Worm (Caenorhabditis elegans) whole organism, L3 larva: Measurements from ENCODE around the gene srj-29.
A peak's percentile ranks its signal among the peaks of the same experiment; 100 is the strongest.

Source experiments
- R02D3.7 ChIP-seq: fragments of 150-350 bp; optimal IDR thresholded peaks from 2 replicates; lab custom pipeline; 2014; ENCODE audit warnings: missing biosample characterization, missing genetic modification characterization
- ama-1 ChIP-seq: fragments of 150-350 bp; optimal IDR thresholded peaks from 2 replicates; lab custom pipeline; 2018
- ceh-28 ChIP-seq: fragments of 150-350 bp; optimal IDR thresholded peaks from 2 replicates; lab custom pipeline; 2014; ENCODE audit warnings: missing biosample characterization, missing genetic modification reagents, missing genetic modification characterization
- ceh-82 ChIP-seq: fragments of 150-350 bp; optimal IDR thresholded peaks from 2 replicates; lab custom pipeline; 2014; ENCODE audit warnings: missing biosample characterization, missing genetic modification characterization
- egl-27 ChIP-seq: sonication (generic microtip); optimal IDR thresholded peaks from 4 replicates; lab custom pipeline; 2017; ENCODE audit warnings: missing biosample characterization, missing genetic modification reagents, missing genetic modification characterization
- egl-5 ChIP-seq: fragments of 150-350 bp; optimal IDR thresholded peaks from 2 replicates; lab custom pipeline; 2017; ENCODE audit warnings: missing biosample characterization, missing genetic modification reagents, missing genetic modification characterization, inconsistent platforms
- elt-2 ChIP-seq: sonication (generic microtip); optimal IDR thresholded peaks from 2 replicates; lab custom pipeline; 2016; ENCODE audit warnings: missing genetic modification reagents, mild to moderate bottlenecking, missing genetic modification characterization, missing compliant biosample characterization
- eor-1 ChIP-seq, 2 experiments: fragments of 150-350 bp; optimal IDR thresholded peaks; 2 replicates each; lab custom pipeline; 2014 to 2018; ENCODE audit warnings: missing biosample characterization in 2 of 2, missing genetic modification characterization in 2 of 2
- fkh-10 ChIP-seq: sonication (generic microtip); optimal IDR thresholded peaks from 2 replicates; lab custom pipeline; 2017; ENCODE audit warnings: missing biosample characterization, missing genetic modification reagents, missing genetic modification characterization
- jun-1 ChIP-seq: fragments of 150-350 bp; optimal IDR thresholded peaks from 2 replicates; lab custom pipeline; 2014; ENCODE audit warnings: missing biosample characterization, missing genetic modification reagents, missing genetic modification characterization
- lin-39 ChIP-seq: fragments of 150-350 bp; optimal IDR thresholded peaks from 2 replicates; lab custom pipeline; 2018; ENCODE audit warnings: missing biosample characterization, missing genetic modification reagents, missing genetic modification characterization
- lsy-12 ChIP-seq: sonication (generic microtip); optimal IDR thresholded peaks from 2 replicates; lab custom pipeline; 2016; ENCODE audit warnings: mild to moderate bottlenecking, missing genetic modification characterization, missing compliant biosample characterization
- mdl-1 ChIP-seq: fragments of 150-350 bp; optimal IDR thresholded peaks from 2 replicates; lab custom pipeline; 2014; ENCODE audit warnings: missing biosample characterization, missing genetic modification characterization
- nfya-1 ChIP-seq: sonication (generic microtip); optimal IDR thresholded peaks from 2 replicates; lab custom pipeline; 2017; ENCODE audit warnings: missing genetic modification characterization, mild to moderate bottlenecking, missing compliant biosample characterization, antibody characterized with exemption, moderate library complexity; ENCODE audit not compliant: insufficient read depth
- nhr-11 ChIP-seq: fragments of 150-350 bp; optimal IDR thresholded peaks from 2 replicates; lab custom pipeline; 2014; ENCODE audit warnings: missing biosample characterization, missing genetic modification characterization
- nhr-12 ChIP-seq: fragments of 150-350 bp; optimal IDR thresholded peaks from 2 replicates; lab custom pipeline; 2014; ENCODE audit warnings: missing biosample characterization, missing genetic modification characterization
- nhr-23 ChIP-seq: fragments of 150-350 bp; optimal IDR thresholded peaks from 2 replicates; lab custom pipeline; 2014; ENCODE audit warnings: missing biosample characterization, missing genetic modification reagents, missing genetic modification characterization
- nhr-237 ChIP-seq: fragments of 150-350 bp; optimal IDR thresholded peaks from 2 replicates; lab custom pipeline; 2014; ENCODE audit warnings: missing biosample characterization, missing genetic modification characterization
- nhr-25 ChIP-seq: sonication (generic microtip); optimal IDR thresholded peaks from 2 replicates; lab custom pipeline; 2017; ENCODE audit warnings: missing biosample characterization, missing genetic modification characterization
- nhr-43 ChIP-seq: sonication (generic microtip); optimal IDR thresholded peaks from 2 replicates; lab custom pipeline; 2016; ENCODE audit warnings: mild to moderate bottlenecking, missing genetic modification characterization, missing compliant biosample characterization; ENCODE audit not compliant: poor library complexity, severe bottlenecking
- nhr-67 ChIP-seq: fragments of 150-350 bp; optimal IDR thresholded peaks from 2 replicates; lab custom pipeline; 2014; ENCODE audit warnings: missing biosample characterization, missing genetic modification characterization
- nhr-77 ChIP-seq: fragments of 150-350 bp; optimal IDR thresholded peaks from 2 replicates; lab custom pipeline; 2014; ENCODE audit warnings: missing biosample characterization, missing genetic modification characterization
- pha-4 ChIP-seq: fragments of 150-350 bp; optimal IDR thresholded peaks from 2 replicates; lab custom pipeline; 2014; ENCODE audit warnings: missing biosample characterization, missing genetic modification reagents, missing genetic modification characterization
- pqm-1 ChIP-seq: fragments of 150-350 bp; optimal IDR thresholded peaks from 2 replicates; lab custom pipeline; 2017; ENCODE audit warnings: missing biosample characterization, missing genetic modification characterization, inconsistent platforms
- tbx-2 ChIP-seq: sonication (generic microtip); optimal IDR thresholded peaks from 2 replicates; lab custom pipeline; 2016; ENCODE audit warnings: mild to moderate bottlenecking, missing genetic modification characterization, missing compliant biosample characterization
- unc-62 ChIP-seq: fragments of 150-350 bp; sonication (generic microtip); optimal IDR thresholded peaks from 4 replicates; lab custom pipeline; 2014; ENCODE audit warnings: missing biosample characterization, missing genetic modification reagents, missing genetic modification characterization
- ztf-11 ChIP-seq: fragments of 150-350 bp; optimal IDR thresholded peaks from 2 replicates; lab custom pipeline; 2014; ENCODE audit warnings: missing biosample characterization, missing genetic modification characterization
- ztf-4 ChIP-seq: fragments of 150-350 bp; optimal IDR thresholded peaks from 2 replicates; lab custom pipeline; 2014; ENCODE audit warnings: missing biosample characterization, missing genetic modification characterization

The srj-29 gene

DNA sequence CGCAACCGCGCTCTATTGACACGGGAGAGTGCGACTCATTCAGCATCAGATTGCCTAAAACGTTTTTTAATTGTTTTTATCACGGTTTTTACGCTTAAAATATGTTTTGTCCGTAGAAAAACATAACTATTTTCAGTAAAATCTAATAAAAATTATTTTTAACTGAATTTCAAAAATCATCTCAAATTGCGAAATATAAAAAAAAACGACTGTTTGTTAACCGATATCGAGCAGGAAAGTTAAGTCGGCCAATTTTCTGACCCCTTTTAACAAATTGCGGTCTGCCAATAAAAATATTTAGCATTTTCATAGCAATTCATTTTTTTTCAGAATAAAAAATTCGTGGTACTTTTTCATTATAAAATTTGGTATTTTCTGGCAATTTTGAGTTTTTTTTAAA lies 45.0 kb downstream of the srj-29 start:
- TF ChIP-seq lin-39 = no peak
- no peak for TF ChIP-seq nhr-23
- TF ChIP-seq nhr-12 (tag; lab: Kevin White, UChicago) = no peak
- no peak for TF ChIP-seq R02D3.7 (tag; lab: Kevin White, UChicago)
- TF ChIP-seq nhr-25 = no peak
- TF ChIP-seq ztf-11 (tag; lab: Kevin White, UChicago) = no peak
- TF ChIP-seq unc-62 (GFP tag; lab: Kevin White, UChicago) = no peak
- TF ChIP-seq ceh-82 = no peak
- TF ChIP-seq fkh-10 (GFP tag; lab: Kevin White, UChicago) = no peak
- TF ChIP-seq nfya-1 (tag; lab: Kevin White, UChicago) = no peak
- no peak for TF ChIP-seq egl-5 (tag; lab: Kevin White, UChicago)
- TF ChIP-seq nhr-67 = no peak
- no peak for TF ChIP-seq nhr-237 (tag; lab: Kevin White, UChicago)
- no peak for TF ChIP-seq jun-1
- TF ChIP-seq mdl-1 (tag; lab: Kevin White, UChicago) = no peak
- TF ChIP-seq nhr-11 = no peak
- TF ChIP-seq tbx-2 (tag; lab: Kevin White, UChicago) = no peak
- TF ChIP-seq eor-1 (tag; optimal IDR thresholded peaks at IDR 0.05; lab: Kevin White, UChicago) = no peak

DNA sequence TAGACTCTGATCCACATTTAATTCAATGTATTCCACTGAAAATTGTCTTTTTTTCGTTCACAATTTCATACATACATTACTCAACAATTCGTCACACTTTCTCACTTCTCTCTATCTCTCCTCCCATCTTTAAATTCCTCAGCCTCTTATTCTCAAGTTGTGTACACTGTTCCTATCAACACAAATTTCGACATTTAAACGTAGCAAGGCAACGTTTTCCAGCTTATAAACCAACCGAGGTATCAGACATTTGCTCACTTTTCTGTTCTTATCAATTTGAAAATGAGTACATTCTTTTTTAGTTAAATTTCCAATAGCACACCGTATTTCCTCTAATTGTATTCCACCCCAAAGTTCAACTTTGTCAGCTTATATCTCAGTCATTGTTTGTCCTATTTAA lies 45.5 kb downstream of the srj-29 start, which contains the start of gene skr-3:
Gene skr-3, plus strand, starts transcription at position 163 of the 400 bp plus-strand sequence.
- TF ChIP-seq elt-2 (tag; lab: Kevin White, UChicago) = peak; percentile 67
- no peak for TF ChIP-seq nhr-237 (tag; lab: Kevin White, UChicago)
- peak; percentile 57 for TF ChIP-seq pha-4 (tag; lab: Kevin White, UChicago)

- TF ChIP-seq tbx-2 (tag; lab: Kevin White, UChicago) (no peak), egl-27 (tag; lab: Kevin White, UChicago) (no peak), nhr-43 (tag; lab: Kevin White, UChicago) (no peak), elt-2 (tag; lab: Kevin White, UChicago) (no peak), pqm-1 (tag; lab: Kevin White, UChicago) (peak; percentile 1), ztf-4 (no peak), ceh-82 (no peak), eor-1 (tag; optimal IDR thresholded peaks at IDR 0.05; lab: Kevin White, UChicago) (no peak), nhr-77 (tag; lab: Kevin White, UChicago) (no peak), ceh-28 (tag; lab: Kevin White, UChicago) (no peak), pha-4 (tag; lab: Kevin White, UChicago) (peak; percentile 56), ama-1 (lab: Kevin White, UChicago) (no peak), egl-5 (tag; lab: Kevin White, UChicago) (no peak), ztf-11 (tag; lab: Kevin White, UChicago) (no peak)
Observed at ce11 chrV:16121451-16121850, 46.0 kb downstream of the srj-29 start.

- TF ChIP-seq lsy-12 (tag; lab: Kevin White, UChicago) = no peak
Observed at ce11 chrV:16124739-16125138, 49.3 kb downstream of the srj-29 start, which contains the start of gene nhr-111. Gene nhr-111, minus strand, starts transcription at chrV:16124839.
